Worm (Caenorhabditis elegans) whole organism, mixed stage, embryonic: ENCODE data around the gene cpna-2.

Source experiments
- ceh-83 ChIP-seq: fragments of 200-800 bp; sonication (Bioruptor generic); optimal IDR thresholded peaks from 2 replicates; lab custom pipeline; 2018; ENCODE audit warnings: mild to moderate bottlenecking, missing genetic modification characterization, missing compliant biosample characterization
- elt-1 ChIP-seq: sonication (generic microtip); optimal IDR thresholded peaks from 2 replicates; lab custom pipeline; 2017; ENCODE audit warnings: missing genetic modification characterization, mild to moderate bottlenecking, missing compliant biosample characterization, antibody characterized with exemption, moderate library complexity, borderline replicate concordance; ENCODE audit not compliant: insufficient read depth
- flh-1 ChIP-seq: fragments of 200-800 bp; sonication (Bioruptor generic); optimal IDR thresholded peaks from 2 replicates; lab custom pipeline; 2018; ENCODE audit warnings: mild to moderate bottlenecking, missing genetic modification characterization, moderate library complexity, missing compliant biosample characterization
- ham-2 ChIP-seq: fragments of 200-800 bp; sonication (Bioruptor generic); optimal IDR thresholded peaks from 2 replicates; lab custom pipeline; 2018; ENCODE audit warnings: mild to moderate bottlenecking, missing genetic modification characterization, missing compliant biosample characterization
- mep-1 ChIP-seq: fragments of 150-350 bp; optimal IDR thresholded peaks from 2 replicates; lab custom pipeline; 2017; ENCODE audit warnings: missing biosample characterization, missing genetic modification reagents, missing genetic modification characterization, inconsistent platforms
- nhr-12 ChIP-seq: fragments of 150-350 bp; optimal IDR thresholded peaks from 2 replicates; lab custom pipeline; 2014; ENCODE audit warnings: missing biosample characterization, missing genetic modification characterization
- nhr-28 ChIP-seq: fragments of 150-350 bp; optimal IDR thresholded peaks from 2 replicates; lab custom pipeline; 2014; ENCODE audit warnings: missing biosample characterization, missing genetic modification characterization
- sem-2 ChIP-seq: fragments of 200-800 bp; sonication (Bioruptor generic); optimal IDR thresholded peaks from 2 replicates; lab custom pipeline; 2018; ENCODE audit warnings: mild to moderate bottlenecking, missing genetic modification characterization, missing compliant biosample characterization
- sptf-1 ChIP-seq: sonication (generic microtip); optimal IDR thresholded peaks from 2 replicates; lab custom pipeline; 2017; ENCODE audit warnings: mild to moderate bottlenecking, missing genetic modification characterization, moderate library complexity, missing compliant biosample characterization
- unc-62 ChIP-seq: fragments of 150-350 bp; optimal IDR thresholded peaks from 2 replicates; lab custom pipeline; 2014; ENCODE audit warnings: missing biosample characterization, missing genetic modification reagents, missing genetic modification characterization
- ztf-11 ChIP-seq: fragments of 150-350 bp; optimal IDR thresholded peaks from 2 replicates; lab custom pipeline; 2014; ENCODE audit warnings: missing biosample characterization, missing genetic modification characterization

ce11 chrII:7773427-7773993 lies 48.8 kb downstream of the cpna-2 start:
- TF ChIP-seq ztf-11 (tag; lab: Kevin White, UChicago) (no peak), ceh-83 (GFP tag; lab: Kevin White, UChicago) (no peak), sem-2 (GFP tag; lab: Kevin White, UChicago) (no peak), flh-1 (GFP tag; lab: Kevin White, UChicago) (no peak), nhr-12 (tag; lab: Kevin White, UChicago) (no peak), sptf-1 (tag; lab: Kevin White, UChicago) (no peak), unc-62 (no peak), nhr-28 (tag; lab: Kevin White, UChicago) (no peak), elt-1 (tag; lab: Kevin White, UChicago) (no peak), ham-2 (no peak), mep-1 (tag; lab: Kevin White, UChicago) (no peak)
